Worm (Caenorhabditis elegans) whole organism, L2 larva: ENCODE data around the gene F34D10.4.

ENCODE experiments used
- aly-2 ChIP-seq: fragments of 150-350 bp; optimal IDR thresholded peaks from 2 replicates; lab custom pipeline; 2014; ENCODE audit warnings: missing biosample characterization, missing genetic modification characterization
- ama-1 ChIP-seq: fragments of 150-350 bp; optimal IDR thresholded peaks from 2 replicates; lab custom pipeline; 2018; ENCODE audit warnings: inconsistent platforms
- egl-27 ChIP-seq: sonication (generic microtip); optimal IDR thresholded peaks from 3 replicates; lab custom pipeline; 2017; ENCODE audit warnings: missing biosample characterization, missing genetic modification reagents, missing genetic modification characterization
- gmeb-1 ChIP-seq: fragments of 150-350 bp; optimal IDR thresholded peaks from 2 replicates; lab custom pipeline; 2014; ENCODE audit warnings: missing biosample characterization, missing genetic modification characterization
- lin-39 ChIP-seq: fragments of 150-350 bp; optimal IDR thresholded peaks from 2 replicates; lab custom pipeline; 2014; ENCODE audit warnings: missing biosample characterization, missing genetic modification reagents, missing genetic modification characterization
- nhr-129 ChIP-seq: fragments of 150-350 bp; optimal IDR thresholded peaks from 2 replicates; lab custom pipeline; 2014; ENCODE audit warnings: missing biosample characterization, missing genetic modification characterization
- nhr-77 ChIP-seq: fragments of 150-350 bp; optimal IDR thresholded peaks from 2 replicates; lab custom pipeline; 2014; ENCODE audit warnings: missing biosample characterization, missing genetic modification characterization
- sem-4 ChIP-seq: fragments of 150-350 bp; optimal IDR thresholded peaks from 2 replicates; lab custom pipeline; 2014; ENCODE audit warnings: missing biosample characterization, missing genetic modification reagents, missing genetic modification characterization
- sma-9 ChIP-seq, 2 experiments: fragments of 150-350 bp in 1 of 2; sonication (generic microtip) in 1 of 2; optimal IDR thresholded peaks; 2 replicates each; lab custom pipeline; 2014 to 2016; ENCODE audit warnings: missing genetic modification characterization in 2 of 2, mild to moderate bottlenecking in 1 of 2, missing biosample characterization in 1 of 2, missing compliant biosample characterization in 1 of 2, missing genetic modification reagents in 1 of 2, moderate library complexity in 1 of 2
- snpc-4 ChIP-seq: fragments of 150-350 bp; optimal IDR thresholded peaks from 2 replicates; lab custom pipeline; 2014; ENCODE audit warnings: missing biosample characterization, missing genetic modification characterization
- unc-39 ChIP-seq: fragments of 150-350 bp; optimal IDR thresholded peaks from 2 replicates; lab custom pipeline; 2014; ENCODE audit warnings: missing biosample characterization, missing genetic modification characterization

DNA sequence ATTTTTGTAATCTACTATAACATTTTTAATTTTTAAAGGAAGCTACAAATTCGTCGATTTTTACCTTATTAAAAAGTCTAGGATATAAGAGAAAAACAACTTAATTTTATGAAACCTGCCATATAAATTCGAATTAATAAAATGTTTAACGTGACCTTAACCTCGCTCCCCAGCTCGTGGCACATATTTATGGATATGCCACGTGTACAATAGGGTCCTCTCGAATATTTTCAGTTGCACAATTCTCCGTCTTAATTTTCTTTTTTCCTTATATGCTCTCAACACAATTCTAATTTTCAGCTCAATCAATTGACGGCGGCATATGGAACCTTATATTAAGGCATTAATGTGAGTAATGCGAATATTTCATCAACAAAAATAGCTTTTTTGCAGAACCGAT, at the start of gene F34D10.4:
- TF ChIP-seq sma-9 (GFP tag; optimal IDR thresholded peaks at IDR 0.05; lab: Kevin White, UChicago) (no peak), sma-9 (tag; optimal IDR thresholded peaks at IDR 0.05; lab: Kevin White, UChicago) (no peak), nhr-129 (no peak), unc-39 (no peak), aly-2 (tag; lab: Kevin White, UChicago) (no peak), egl-27 (tag; lab: Kevin White, UChicago) (no peak), gmeb-1 (tag; lab: Kevin White, UChicago) (no peak), lin-39 (tag; lab: Kevin White, UChicago) (no peak), sem-4 (tag; lab: Kevin White, UChicago) (no peak), ama-1 (lab: Kevin White, UChicago) (no peak), snpc-4 (tag; lab: Kevin White, UChicago) (no peak), nhr-77 (tag; lab: Kevin White, UChicago) (no peak)
